Fruit fly (Drosophila melanogaster) whole organism, pupa: ENCODE measurements around the gene CG18131.

Experiments
- CG10348 ChIP-seq: fragments of 200-800 bp; sonication (Bioruptor generic); IDR thresholded peaks from 2 replicates; pipeline ENCODE4 v1.3.6; 2022; ENCODE audit warnings: missing biosample characterization, missing genetic modification characterization
- CG12605 ChIP-seq: fragments of 200-800 bp; sonication (Bioruptor generic); IDR thresholded peaks from 2 replicates; pipeline ENCODE4 v1.3.6; 2022; ENCODE audit warnings: missing biosample characterization, missing genetic modification characterization
- CG13204 ChIP-seq: fragments of 200-800 bp; sonication (Bioruptor generic); optimal IDR thresholded peaks from 2 replicates; lab custom pipeline; 2018; ENCODE audit warnings: missing biosample characterization, mild to moderate bottlenecking, missing genetic modification characterization, moderate library complexity
- CG14655 ChIP-seq: fragments of 200-800 bp; sonication (Bioruptor generic); optimal IDR thresholded peaks from 3 replicates; lab custom pipeline; 2017; ENCODE audit warnings: mild to moderate bottlenecking, missing biosample characterization, missing genetic modification reagents, missing genetic modification characterization
- CG15710 ChIP-seq: fragments of 200-800 bp; sonication (Bioruptor generic); optimal IDR thresholded peaks from 2 replicates; lab custom pipeline; 2018; ENCODE audit warnings: missing biosample characterization, mild to moderate bottlenecking, missing genetic modification characterization, moderate library complexity
- CG17806 ChIP-seq: fragments of 200-800 bp; sonication (Bioruptor generic); optimal IDR thresholded peaks from 2 replicates; lab custom pipeline; 2018; ENCODE audit warnings: missing biosample characterization, mild to moderate bottlenecking, missing genetic modification characterization, moderate library complexity
- CG32121 ChIP-seq: fragments of 200-800 bp; sonication (Bioruptor generic); IDR thresholded peaks from 2 replicates; pipeline ENCODE4 v1.3.6; 2022; ENCODE audit warnings: missing biosample characterization, missing genetic modification characterization
- CG34367 ChIP-seq: fragments of 200-800 bp; sonication (Bioruptor generic); optimal IDR thresholded peaks from 2 replicates; lab custom pipeline; 2018; ENCODE audit warnings: missing biosample characterization, mild to moderate bottlenecking, missing genetic modification characterization
- CG4496 ChIP-seq: fragments of 200-800 bp; sonication (Bioruptor generic); IDR thresholded peaks from 3 replicates; pipeline ENCODE4 v1.3.6; 2022; ENCODE audit warnings: missing biosample characterization, missing genetic modification characterization
- CG8159 ChIP-seq: fragments of 200-800 bp; sonication (Bioruptor generic); optimal IDR thresholded peaks from 3 replicates; lab custom pipeline; 2018; ENCODE audit warnings: missing biosample characterization, mild to moderate bottlenecking, missing genetic modification characterization, moderate library complexity
- CG8301 ChIP-seq: fragments of 200-800 bp; sonication (Bioruptor generic); optimal IDR thresholded peaks from 2 replicates; lab custom pipeline; 2018; ENCODE audit warnings: missing biosample characterization, mild to moderate bottlenecking, missing genetic modification characterization
- CG9948 ChIP-seq: fragments of 200-800 bp; sonication (Bioruptor generic); optimal IDR thresholded peaks from 2 replicates; lab custom pipeline; 2018; ENCODE audit warnings: missing biosample characterization, mild to moderate bottlenecking, missing genetic modification characterization, moderate library complexity
- D1 ChIP-seq: fragments of 200-800 bp; sonication (Bioruptor generic); optimal IDR thresholded peaks from 2 replicates; lab custom pipeline; 2018; ENCODE audit warnings: missing biosample characterization, mild to moderate bottlenecking, missing genetic modification characterization, moderate library complexity
- EcR ChIP-seq: fragments of 200-800 bp; sonication (Bioruptor generic); optimal IDR thresholded peaks from 3 replicates; lab custom pipeline; 2019; ENCODE audit warnings: missing biosample characterization, missing genetic modification characterization, mild to moderate bottlenecking, moderate library complexity, missing genetic modification reagents
- Ets98B ChIP-seq: fragments of 200-800 bp; sonication (Bioruptor generic); IDR thresholded peaks from 2 replicates; pipeline ENCODE4 v1.3.6; 2022; ENCODE audit warnings: missing biosample characterization, missing genetic modification characterization
- Pif1A ChIP-seq: fragments of 200-800 bp; sonication (Bioruptor generic); optimal IDR thresholded peaks from 3 replicates; lab custom pipeline; 2016; ENCODE audit warnings: missing biosample characterization, missing genetic modification characterization
- Pif1B ChIP-seq: fragments of 200-800 bp; sonication (Bioruptor generic); optimal IDR thresholded peaks from 3 replicates; lab custom pipeline; 2016; ENCODE audit warnings: missing biosample characterization, missing genetic modification characterization
- Snoo ChIP-seq: fragments of 200-800 bp; sonication (Bioruptor generic); optimal IDR thresholded peaks from 3 replicates; lab custom pipeline; 2017; ENCODE audit warnings: missing biosample characterization, mild to moderate bottlenecking, missing genetic modification characterization, inconsistent platforms
- fd96Ca ChIP-seq: fragments of 200-800 bp; sonication (Bioruptor generic); IDR thresholded peaks from 3 replicates; pipeline ENCODE4 v1.3.6; 2022; ENCODE audit warnings: missing biosample characterization, missing genetic modification characterization
- gl ChIP-seq: fragments of 200-800 bp; sonication (Bioruptor generic); optimal IDR thresholded peaks from 2 replicates; lab custom pipeline; 2018; ENCODE audit warnings: missing biosample characterization, mild to moderate bottlenecking, missing genetic modification characterization
- rn ChIP-seq: fragments of 200-800 bp; sonication (Bioruptor generic); IDR thresholded peaks from 2 replicates; pipeline ENCODE4 v1.3.6; 2022; ENCODE audit warnings: missing biosample characterization, missing genetic modification characterization

Gene CG18131

DNA sequence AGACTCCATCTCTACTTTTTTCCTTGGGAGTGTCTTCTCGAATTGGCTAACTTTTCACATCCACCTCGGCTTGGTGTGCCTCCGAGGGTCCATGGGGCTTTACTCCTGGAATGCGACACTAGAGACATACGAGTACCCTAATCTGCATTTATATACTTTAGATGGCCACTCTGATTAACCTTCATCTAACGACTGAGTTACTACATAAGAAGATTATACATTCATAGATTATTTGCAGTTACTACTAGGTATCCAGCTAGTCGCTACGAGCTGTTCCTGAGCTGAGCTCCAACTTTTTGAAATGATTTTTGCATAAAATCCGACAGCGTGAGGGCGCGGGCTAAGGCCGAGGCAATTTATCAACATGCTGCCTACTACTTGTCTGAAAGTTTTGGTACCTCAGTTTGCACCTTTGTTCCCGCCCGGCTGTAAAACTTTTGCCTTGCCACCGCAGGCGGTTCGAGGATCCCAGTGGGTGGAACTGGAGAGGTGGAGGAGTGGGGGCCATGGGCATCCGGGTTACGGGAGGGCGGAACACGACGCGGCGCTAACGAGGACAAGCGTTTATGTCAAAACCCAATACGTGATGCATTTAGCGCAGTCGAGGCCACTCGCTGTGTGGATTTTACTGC lies 23.4 kb downstream of the CG18131 start:
- TF ChIP-seq CG8159: no peak
- no peak for TF ChIP-seq CG32121 (GFP tag; lab: Robert Waterston, UW)
- no peak for TF ChIP-seq gl (tag; lab: Kevin White, UChicago)
- peak; percentile 7 for TF ChIP-seq CG9948 (tag; lab: Kevin White, UChicago)
- TF ChIP-seq D1 (tag; lab: Kevin White, UChicago): no peak
- TF ChIP-seq CG8301: no peak
- TF ChIP-seq CG34367 (tag; lab: Kevin White, UChicago): no peak
- no peak for TF ChIP-seq Pif1B
- peak; percentile 11 for TF ChIP-seq CG15710 (tag; lab: Kevin White, UChicago)
- TF ChIP-seq Ets98B: no peak
- no peak for TF ChIP-seq CG14655 (GFP tag; lab: Kevin White, UChicago)
- no peak for TF ChIP-seq CG4496 (GFP tag; lab: Robert Waterston, UW)
- peak; percentile 3 for TF ChIP-seq CG17806 (tag; lab: Kevin White, UChicago)
- TF ChIP-seq Pif1A (GFP tag; lab: Kevin White, UChicago): peak; percentile 42
- TF ChIP-seq EcR (GFP tag; lab: Kevin White, UChicago): no peak
- TF ChIP-seq, all 21 proteins: peak for 4

dm6 chr2L:1473427-1473826 lies 27.0 kb downstream of the CG18131 start:
- TF ChIP-seq Pif1A (GFP tag; lab: Kevin White, UChicago) (peak; percentile 35), CG34367 (tag; lab: Kevin White, UChicago) (no peak), CG10348 (no peak), fd96Ca (GFP tag; lab: Robert Waterston, UW) (no peak), CG17806 (tag; lab: Kevin White, UChicago) (peak; percentile 33), Snoo (peak; percentile 64), CG12605 (GFP tag; lab: Robert Waterston, UW) (no peak), CG15710 (tag; lab: Kevin White, UChicago) (peak; percentile 45), CG8159 (peak; percentile 60), CG4496 (GFP tag; lab: Robert Waterston, UW) (peak; percentile 16; the same call in 1 of the 3 replicates), CG8301 (no peak)
- TF ChIP-seq, all 21 proteins: peak for 6

DNA sequence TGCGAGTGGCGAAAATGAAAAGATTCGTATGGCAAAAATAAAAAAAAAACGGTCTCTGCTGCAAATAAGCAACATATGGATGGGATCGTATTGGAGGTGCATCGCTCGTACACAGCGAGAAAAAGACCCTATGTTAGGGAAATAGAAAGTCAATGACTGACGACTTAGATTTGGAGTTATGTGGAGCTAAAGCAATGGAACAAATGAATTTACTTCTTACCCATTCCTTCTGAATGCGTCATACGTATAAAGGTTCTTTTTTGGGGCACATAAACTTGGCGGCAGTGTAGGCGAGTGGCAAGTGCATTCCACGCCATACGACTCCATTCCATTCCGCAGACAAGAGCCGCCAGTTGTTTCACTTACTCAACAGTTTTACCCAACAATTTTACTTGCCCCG lies 29.6 kb downstream of the CG18131 start:
- TF ChIP-seq CG4496 (GFP tag; lab: Robert Waterston, UW) (peak; percentile 76), CG14655 (GFP tag; lab: Kevin White, UChicago) (peak; percentile 60), CG10348 (no peak), rn (GFP tag; lab: Robert Waterston, UW) (peak; percentile 31; the same call in 1 of the 2 replicates), CG34367 (tag; lab: Kevin White, UChicago) (peak; percentile 80), CG13204 (peak; percentile 12), D1 (tag; lab: Kevin White, UChicago) (no peak), CG15710 (tag; lab: Kevin White, UChicago) (peak; percentile 78), CG32121 (GFP tag; lab: Robert Waterston, UW) (no peak), Snoo (peak; percentile 70), CG17806 (tag; lab: Kevin White, UChicago) (peak; percentile 86), CG8301 (peak; percentile 56), EcR (GFP tag; lab: Kevin White, UChicago) (no peak), CG9948 (tag; lab: Kevin White, UChicago) (peak; percentile 78), Pif1A (GFP tag; lab: Kevin White, UChicago) (peak; percentile 77), Pif1B (peak; percentile 78), CG12605 (GFP tag; lab: Robert Waterston, UW) (no peak; the same call in 1 of the 2 replicates), gl (tag; lab: Kevin White, UChicago) (peak; percentile 64), fd96Ca (GFP tag; lab: Robert Waterston, UW) (peak; percentile 50; the same call in 1 of the 3 replicates), Ets98B (peak; percentile 40; the same call in 1 of the 2 replicates), CG8159 (peak; percentile 86)
- TF ChIP-seq, all 21 proteins: peak for 16

- TF ChIP-seq CG12605 (GFP tag; lab: Robert Waterston, UW) (no peak), CG8159 (peak; percentile 40), CG32121 (GFP tag; lab: Robert Waterston, UW) (no peak), CG9948 (tag; lab: Kevin White, UChicago) (peak; percentile 12), CG13204 (no peak), Pif1A (GFP tag; lab: Kevin White, UChicago) (peak; percentile 25), EcR (GFP tag; lab: Kevin White, UChicago) (no peak), rn (GFP tag; lab: Robert Waterston, UW) (no peak), CG15710 (tag; lab: Kevin White, UChicago) (peak; percentile 8), CG4496 (GFP tag; lab: Robert Waterston, UW) (no peak)
These were observed 30.4 kb downstream of the CG18131 start for dm6 chr2L:1470009-1470408.

DNA sequence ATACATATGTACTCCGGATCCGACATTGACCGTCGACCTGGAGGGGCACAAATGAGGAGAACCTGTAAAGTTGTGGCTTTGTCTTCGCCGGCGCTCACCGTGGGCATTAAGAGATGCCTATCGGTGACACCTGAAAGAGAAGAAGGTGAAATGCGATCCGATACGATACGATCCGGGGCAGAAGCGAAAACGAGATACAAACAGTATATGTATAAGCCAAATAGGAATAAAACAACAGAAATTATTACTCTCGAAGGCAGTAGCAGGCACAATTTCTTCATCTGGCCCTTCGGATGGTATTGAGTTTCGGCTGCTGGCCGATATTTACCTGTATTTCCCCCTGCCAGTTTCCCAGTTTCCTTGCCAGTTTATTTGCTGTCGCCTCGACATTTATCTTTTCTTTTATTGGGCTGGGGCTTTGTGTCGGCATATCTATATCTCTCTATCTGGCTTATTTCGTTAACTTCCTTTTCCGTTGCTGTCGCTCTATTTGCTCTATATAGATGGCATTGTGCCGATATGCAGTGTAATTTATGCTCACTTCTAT lies 37.0 kb downstream of the CG18131 start:
- no peak for TF ChIP-seq CG8159
- no peak for TF ChIP-seq rn (GFP tag; lab: Robert Waterston, UW)
- TF ChIP-seq fd96Ca (GFP tag; lab: Robert Waterston, UW): no peak
- TF ChIP-seq, all 21 proteins: peak for 0

DNA sequence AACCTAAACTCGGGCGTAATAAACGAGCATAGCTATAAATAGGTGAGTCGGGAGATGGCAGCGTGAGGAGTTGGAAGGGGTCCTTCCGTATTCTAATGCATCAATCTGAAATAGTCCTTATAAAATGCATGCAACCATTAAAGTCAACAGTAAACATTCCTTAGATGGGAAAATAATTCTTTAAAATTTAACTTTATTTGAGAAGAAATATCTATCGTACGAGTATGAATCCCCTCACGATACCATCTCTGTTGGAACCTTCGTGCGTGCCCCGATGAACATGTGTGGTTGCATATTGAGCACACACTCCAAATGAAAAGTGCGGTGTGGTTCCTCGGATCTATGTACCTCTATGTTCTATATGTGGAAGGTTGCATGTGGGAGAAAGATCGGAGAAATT lies 38.3 kb downstream of the CG18131 start:
- TF ChIP-seq D1 (tag; lab: Kevin White, UChicago): no peak
- TF ChIP-seq CG14655 (GFP tag; lab: Kevin White, UChicago): peak; percentile 17
